Fruit fly (Drosophila melanogaster): ENCODE measurements around the gene Pcyt1.

DNA sequence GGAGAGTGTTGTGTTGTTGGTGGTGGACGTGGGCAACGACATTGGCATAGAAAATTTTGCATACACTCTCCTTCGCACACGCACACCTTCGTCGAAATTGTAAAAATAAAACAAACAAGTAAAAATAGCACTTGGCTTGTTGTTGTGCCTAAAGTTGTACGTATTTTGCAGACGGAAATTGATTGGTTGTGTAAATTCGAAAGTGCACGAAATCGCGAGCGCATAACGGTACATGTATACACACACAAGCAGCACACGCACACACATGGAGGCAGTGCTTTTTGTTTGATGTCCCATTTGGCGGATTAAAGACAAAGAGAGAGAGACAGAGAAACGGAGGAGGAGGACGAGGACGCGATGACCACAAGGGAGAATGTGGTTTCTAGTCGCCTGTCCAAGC lies 8.5 kb upstream of the Pcyt1 start:
- no peak for TF ChIP-seq ss (GFP tag; optimal IDR thresholded peaks at IDR 0.05)
- no peak for TF ChIP-seq svp (GFP tag)
- no peak for TF ChIP-seq Smox (GFP tag; optimal IDR thresholded peaks at IDR 0.05)
- no peak for TF ChIP-seq OdsH (GFP tag; optimal IDR thresholded peaks at IDR 0.05)

Data from whole organism, prepupa.